Worm (Caenorhabditis elegans) whole organism, L4/young adult: ENCODE data around the gene srx-137.

ENCODE experiments used
- W03F9.2 ChIP-seq: fragments of 150-350 bp; optimal IDR thresholded peaks from 2 replicates; lab custom pipeline; 2014; ENCODE audit warnings: missing biosample characterization, missing genetic modification characterization
- dao-5 ChIP-seq: sonication (generic microtip); optimal IDR thresholded peaks from 2 replicates; lab custom pipeline; 2016; ENCODE audit warnings: missing genotype, missing genetic modification characterization, moderate library complexity, missing compliant biosample characterization

DNA sequence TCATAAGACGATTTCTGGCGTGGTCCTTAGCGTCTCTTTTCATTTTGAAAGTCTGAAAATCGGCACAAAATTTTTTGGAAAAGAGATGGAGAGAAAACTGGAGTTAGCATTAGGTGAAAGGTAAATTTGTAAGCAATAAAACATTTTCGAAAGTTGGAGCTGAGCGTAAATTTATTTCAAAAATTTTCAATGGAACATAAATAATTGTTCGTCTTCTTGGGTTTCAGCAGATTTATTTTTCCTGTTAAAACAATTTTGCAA lies 46.2 kb downstream of the srx-137 start, which contains the start of gene C06B3.6:
- no peak for TF ChIP-seq dao-5
- no peak for TF ChIP-seq W03F9.2
